Worm (Caenorhabditis elegans): Measurements from ENCODE around the gene otub-1.

Gene otub-1

DNA sequence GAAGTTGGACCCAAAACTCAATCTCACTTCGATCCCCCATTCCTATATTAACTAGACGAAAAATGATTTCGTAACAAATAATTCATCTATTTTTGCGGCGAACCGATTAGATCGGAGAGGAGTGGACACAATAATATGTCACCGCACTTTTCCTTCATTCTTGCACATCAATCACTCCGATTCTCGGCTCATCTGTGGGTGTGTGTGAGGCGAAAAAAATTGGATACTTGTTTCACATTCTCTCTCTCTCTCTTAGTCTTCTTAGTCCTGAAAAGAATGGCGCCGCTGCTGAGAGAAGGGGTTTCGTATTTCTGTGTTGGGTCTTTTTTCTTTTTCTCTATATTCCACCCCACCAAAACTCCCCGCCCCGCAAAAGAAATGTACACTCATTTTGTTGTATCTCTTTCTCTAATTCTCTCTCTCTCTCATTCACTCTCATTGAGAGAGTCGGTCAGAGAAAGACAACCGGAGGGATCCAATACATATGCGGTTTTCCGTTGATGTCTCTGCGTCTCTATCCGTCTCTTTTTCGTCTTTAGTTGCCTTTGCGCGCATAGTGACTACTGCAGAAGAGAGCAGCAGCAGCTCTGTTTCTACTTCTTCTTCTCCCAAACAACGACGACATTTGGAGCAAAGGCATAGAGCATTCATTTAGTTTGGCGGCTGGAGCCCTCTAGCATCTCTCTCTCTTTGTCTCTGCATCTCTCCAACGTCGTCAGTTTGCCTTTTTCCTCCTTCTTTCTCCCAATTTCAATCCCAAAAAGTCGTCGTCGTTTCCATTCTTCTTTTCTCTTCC, 5.1 kb downstream of the otub-1 start, which contains the start of gene unc-76:
Gene unc-76, plus strand, starts transcription at position 746 of the 796 bp plus-strand sequence.
- TF ChIP-seq cnd-1 (tag; optimal IDR thresholded peaks at IDR 0.05) (peak; percentile 26), nhr-76 (tag; optimal IDR thresholded peaks at IDR 0.05) (no peak), mep-1 (tag; optimal IDR thresholded peaks at IDR 0.05) (peak; percentile 44), zip-8 (tag; optimal IDR thresholded peaks at IDR 0.05) (no peak), nhr-2 (tag; optimal IDR thresholded peaks at IDR 0.05) (peak; percentile 39), mls-2 (tag; optimal IDR thresholded peaks at IDR 0.05) (peak; percentile 57), drap-1 (GFP tag; optimal IDR thresholded peaks at IDR 0.05) (peak; percentile 80), ceh-39 (tag; optimal IDR thresholded peaks at IDR 0.05) (peak; percentile 65), elt-3 (tag; optimal IDR thresholded peaks at IDR 0.05) (no peak), ces-1 (GFP tag; optimal IDR thresholded peaks at IDR 0.05) (peak; percentile 91), elt-1 (tag; optimal IDR thresholded peaks at IDR 0.05; ENCODE audit: borderline replicate concordance, insufficient read depth) (no peak), nhr-237 (tag; optimal IDR thresholded peaks at IDR 0.05) (peak; percentile 60), unc-120 (tag; optimal IDR thresholded peaks at IDR 0.05; ENCODE audit: poor library complexity, severe bottlenecking) (peak; percentile 99), ceh-83 (GFP tag; optimal IDR thresholded peaks at IDR 0.05) (no peak), snpc-4 (tag; optimal IDR thresholded peaks at IDR 0.05) (no peak), ham-2 (GFP tag; optimal IDR thresholded peaks at IDR 0.05) (no peak), nhr-12 (tag; optimal IDR thresholded peaks at IDR 0.05) (no peak), M03D4.4 (tag; optimal IDR thresholded peaks at IDR 0.05) (no peak), pha-4 (tag; optimal IDR thresholded peaks at IDR 0.05) (peak; percentile 79), unc-39 (tag; optimal IDR thresholded peaks at IDR 0.05) (no peak), sem-2 (GFP tag; optimal IDR thresholded peaks at IDR 0.05) (no peak), ztf-11 (tag; optimal IDR thresholded peaks at IDR 0.05) (no peak), hlh-1 (tag; optimal IDR thresholded peaks at IDR 0.05) (peak; percentile 62), sptf-1 (tag; optimal IDR thresholded peaks at IDR 0.05) (peak; percentile 35), unc-62 (GFP tag; optimal IDR thresholded peaks at IDR 0.05) (peak; percentile 94), lsy-2 (tag; optimal IDR thresholded peaks at IDR 0.05) (peak; percentile 52), blmp-1 (tag; optimal IDR thresholded peaks at IDR 0.05) (no peak)

DNA sequence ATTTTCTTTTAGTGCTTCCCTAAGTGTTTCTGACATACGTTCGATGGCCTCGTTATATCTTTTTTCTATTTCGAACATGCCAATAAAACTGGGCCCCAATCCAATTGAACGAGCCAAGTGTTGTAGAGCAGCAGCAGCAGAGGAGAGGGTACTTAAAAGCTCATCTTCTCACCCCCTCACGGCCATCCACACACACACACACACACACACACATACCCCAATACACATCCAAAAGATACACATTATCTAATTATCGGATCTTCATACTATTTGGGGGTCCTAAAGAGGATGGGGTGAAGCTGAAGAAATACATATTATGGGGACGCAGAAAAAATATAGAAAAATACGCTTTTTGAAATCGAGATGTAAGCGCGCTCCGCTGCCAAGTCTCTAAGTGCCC, 6.6 kb downstream of the otub-1 start:
- peak; percentile 36 for TF ChIP-seq elt-1 (tag; optimal IDR thresholded peaks at IDR 0.05; ENCODE audit: borderline replicate concordance, insufficient read depth)
- TF ChIP-seq nhr-12 (tag; optimal IDR thresholded peaks at IDR 0.05): no peak
- TF ChIP-seq mls-2 (tag; optimal IDR thresholded peaks at IDR 0.05): no peak
- TF ChIP-seq unc-120 (tag; optimal IDR thresholded peaks at IDR 0.05; ENCODE audit: poor library complexity, severe bottlenecking): no peak
- peak; percentile 95 for TF ChIP-seq ces-1 (GFP tag; optimal IDR thresholded peaks at IDR 0.05)
- peak; percentile 70 for TF ChIP-seq drap-1 (GFP tag; optimal IDR thresholded peaks at IDR 0.05)
- no peak for TF ChIP-seq nhr-2 (tag; optimal IDR thresholded peaks at IDR 0.05)

DNA sequence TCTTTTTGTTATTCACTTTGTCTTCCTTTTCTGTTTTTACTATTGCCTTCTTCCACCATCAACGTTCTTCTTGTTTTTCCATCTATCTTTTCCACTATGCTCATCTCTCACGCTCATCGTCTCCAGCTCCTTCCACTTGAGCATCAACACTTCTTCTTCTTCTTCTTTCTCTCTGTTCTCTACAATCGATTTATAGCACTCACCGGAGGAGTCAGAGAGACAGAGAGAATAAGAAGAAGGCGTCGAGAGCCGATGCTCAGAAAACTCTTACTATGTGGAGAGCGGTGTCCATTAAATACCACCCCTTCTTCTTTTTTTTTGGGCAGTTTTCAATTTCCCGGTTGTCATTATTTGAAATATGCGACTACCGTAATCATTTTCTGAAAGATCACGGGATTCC, 8.8 kb downstream of the otub-1 start:
- TF ChIP-seq ces-1 (GFP tag; optimal IDR thresholded peaks at IDR 0.05) (peak; percentile 60), lin-13 (tag; optimal IDR thresholded peaks at IDR 0.05) (no peak)

DNA sequence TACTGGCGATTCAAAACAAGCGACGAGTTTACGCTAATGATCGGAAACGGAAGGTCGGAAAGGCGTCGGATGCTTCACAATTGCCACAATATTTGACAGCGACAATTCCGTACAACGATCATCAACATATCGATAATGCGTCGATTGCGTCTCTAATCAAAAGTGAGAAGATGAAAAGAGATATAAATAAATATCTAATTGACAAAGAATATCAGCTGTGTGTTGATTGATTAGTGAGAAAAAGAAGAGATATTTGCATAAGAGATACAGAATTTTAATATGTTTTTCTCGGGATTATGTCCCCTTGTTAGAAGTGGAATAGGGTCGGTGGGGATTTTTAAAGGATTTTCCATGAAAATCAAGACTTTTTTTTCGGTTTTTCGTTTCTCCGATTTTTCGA, 12.5 kb downstream of the otub-1 start:
- TF ChIP-seq sem-2 (GFP tag; optimal IDR thresholded peaks at IDR 0.05) (no peak), unc-62 (GFP tag; optimal IDR thresholded peaks at IDR 0.05) (peak; percentile 82), unc-120 (tag; optimal IDR thresholded peaks at IDR 0.05; ENCODE audit: poor library complexity, severe bottlenecking) (peak; percentile 19), mab-5 (tag; optimal IDR thresholded peaks at IDR 0.05) (peak; percentile 16)

DNA sequence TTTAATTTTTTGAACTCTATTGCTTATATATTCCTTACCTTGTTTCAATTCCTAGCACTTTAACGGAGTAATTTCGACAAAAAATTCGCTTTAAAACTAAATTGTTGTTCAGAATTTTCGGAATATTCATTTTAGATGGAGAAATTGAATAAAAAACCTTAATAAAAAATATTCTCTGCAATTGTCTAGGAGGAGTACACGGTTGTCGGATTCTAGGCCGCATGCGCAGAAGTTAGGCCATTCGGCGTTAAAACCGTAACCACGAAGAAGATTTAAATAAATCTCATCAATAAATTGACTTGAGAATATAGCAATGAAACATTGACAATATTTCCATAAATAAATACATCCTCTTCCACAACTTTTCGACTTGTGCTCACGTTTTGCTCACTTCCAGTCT, 16.2 kb downstream of the otub-1 start, which contains the start of the genes C01G10.10 and C01G10.9:
Gene C01G10.10, minus strand, starts transcription at position 151 of the 400 bp plus-strand sequence.
Gene C01G10.9, plus strand, starts transcription at position 240 of the 400 bp plus-strand sequence.
- TF ChIP-seq lin-32 (GFP tag; optimal IDR thresholded peaks at IDR 0.05) (no peak), elt-1 (tag; optimal IDR thresholded peaks at IDR 0.05; ENCODE audit: borderline replicate concordance, insufficient read depth) (no peak), lsy-2 (tag; optimal IDR thresholded peaks at IDR 0.05) (peak; percentile 41), ceh-83 (GFP tag; optimal IDR thresholded peaks at IDR 0.05) (no peak), ham-2 (GFP tag; optimal IDR thresholded peaks at IDR 0.05) (no peak), cnd-1 (tag; optimal IDR thresholded peaks at IDR 0.05) (peak; percentile 3), ceh-43 (GFP tag; optimal IDR thresholded peaks at IDR 0.05) (no peak), sptf-1 (tag; optimal IDR thresholded peaks at IDR 0.05) (no peak), pha-4 (tag; optimal IDR thresholded peaks at IDR 0.05) (no peak), drap-1 (GFP tag; optimal IDR thresholded peaks at IDR 0.05) (peak; percentile 37), ces-1 (GFP tag; optimal IDR thresholded peaks at IDR 0.05) (peak; percentile 8)
